Worm (Caenorhabditis elegans) whole organism, mixed stage, embryonic: Measurements from ENCODE around the gene C36C9.12.

Experiments used
- M03D4.4 ChIP-seq: sonication (generic microtip); optimal IDR thresholded peaks from 2 replicates; lab custom pipeline; 2017; ENCODE audit warnings: mild to moderate bottlenecking, missing genetic modification characterization, missing compliant biosample characterization
- ceh-39 ChIP-seq: fragments of 150-350 bp; optimal IDR thresholded peaks from 2 replicates; lab custom pipeline; 2014; ENCODE audit warnings: missing biosample characterization, missing genetic modification characterization
- ceh-43 ChIP-seq: fragments of 200-800 bp; sonication (Bioruptor generic); optimal IDR thresholded peaks from 2 replicates; lab custom pipeline; 2018; ENCODE audit warnings: mild to moderate bottlenecking, missing genetic modification characterization, moderate library complexity, missing compliant biosample characterization
- ceh-83 ChIP-seq: fragments of 200-800 bp; sonication (Bioruptor generic); optimal IDR thresholded peaks from 2 replicates; lab custom pipeline; 2018; ENCODE audit warnings: mild to moderate bottlenecking, missing genetic modification characterization, missing compliant biosample characterization
- ces-1 ChIP-seq: fragments of 150-350 bp; optimal IDR thresholded peaks from 2 replicates; lab custom pipeline; 2014; ENCODE audit warnings: missing biosample characterization, missing genetic modification reagents, missing genetic modification characterization
- cnd-1 ChIP-seq: fragments of 200-800 bp; sonication (Bioruptor generic); optimal IDR thresholded peaks from 2 replicates; lab custom pipeline; 2018; ENCODE audit warnings: mild to moderate bottlenecking, missing genetic modification characterization, missing compliant biosample characterization
- drap-1 ChIP-seq: fragments of 200-800 bp; sonication (Bioruptor generic); optimal IDR thresholded peaks from 3 replicates; lab custom pipeline; 2018; ENCODE audit warnings: mild to moderate bottlenecking, missing genetic modification characterization, missing compliant biosample characterization
- hlh-1 ChIP-seq: fragments of 150-350 bp; optimal IDR thresholded peaks from 2 replicates; lab custom pipeline; 2014; ENCODE audit warnings: missing biosample characterization, missing genetic modification reagents, missing genetic modification characterization
- lin-32 ChIP-seq: fragments of 200-800 bp; sonication (Bioruptor generic); optimal IDR thresholded peaks from 2 replicates; lab custom pipeline; 2018; ENCODE audit warnings: mild to moderate bottlenecking, missing genetic modification characterization, missing compliant biosample characterization
- mep-1 ChIP-seq: fragments of 150-350 bp; optimal IDR thresholded peaks from 2 replicates; lab custom pipeline; 2017; ENCODE audit warnings: missing biosample characterization, missing genetic modification reagents, missing genetic modification characterization, inconsistent platforms
- mls-2 ChIP-seq: sonication (generic microtip); optimal IDR thresholded peaks from 2 replicates; lab custom pipeline; 2016; ENCODE audit warnings: mild to moderate bottlenecking, missing genetic modification characterization, moderate library complexity, missing compliant biosample characterization
- nhr-12 ChIP-seq: fragments of 150-350 bp; optimal IDR thresholded peaks from 2 replicates; lab custom pipeline; 2014; ENCODE audit warnings: missing biosample characterization, missing genetic modification characterization
- nhr-237 ChIP-seq: fragments of 150-350 bp; optimal IDR thresholded peaks from 2 replicates; lab custom pipeline; 2014; ENCODE audit warnings: missing biosample characterization, missing genetic modification characterization
- nhr-76 ChIP-seq: sonication (generic microtip); optimal IDR thresholded peaks from 2 replicates; lab custom pipeline; 2017; ENCODE audit warnings: missing biosample characterization, missing genetic modification characterization
- sem-2 ChIP-seq: fragments of 200-800 bp; sonication (Bioruptor generic); optimal IDR thresholded peaks from 2 replicates; lab custom pipeline; 2018; ENCODE audit warnings: mild to moderate bottlenecking, missing genetic modification characterization, missing compliant biosample characterization
- sptf-1 ChIP-seq: sonication (generic microtip); optimal IDR thresholded peaks from 2 replicates; lab custom pipeline; 2017; ENCODE audit warnings: mild to moderate bottlenecking, missing genetic modification characterization, moderate library complexity, missing compliant biosample characterization
- unc-120 ChIP-seq: sonication (generic microtip); optimal IDR thresholded peaks from 2 replicates; lab custom pipeline; 2017; ENCODE audit warnings: missing genetic modification characterization, missing compliant biosample characterization; ENCODE audit not compliant: poor library complexity, severe bottlenecking
- unc-39 ChIP-seq: fragments of 150-350 bp; optimal IDR thresholded peaks from 2 replicates; lab custom pipeline; 2014; ENCODE audit warnings: missing biosample characterization, missing genetic modification characterization
- unc-62 ChIP-seq: fragments of 150-350 bp; optimal IDR thresholded peaks from 2 replicates; lab custom pipeline; 2014; ENCODE audit warnings: missing biosample characterization, missing genetic modification reagents, missing genetic modification characterization
- zip-8 ChIP-seq: fragments of 150-350 bp; optimal IDR thresholded peaks from 2 replicates; lab custom pipeline; 2014; ENCODE audit warnings: missing biosample characterization, missing genetic modification characterization
- ztf-11 ChIP-seq: fragments of 150-350 bp; optimal IDR thresholded peaks from 2 replicates; lab custom pipeline; 2014; ENCODE audit warnings: missing biosample characterization, missing genetic modification characterization

Gene C36C9.12

DNA sequence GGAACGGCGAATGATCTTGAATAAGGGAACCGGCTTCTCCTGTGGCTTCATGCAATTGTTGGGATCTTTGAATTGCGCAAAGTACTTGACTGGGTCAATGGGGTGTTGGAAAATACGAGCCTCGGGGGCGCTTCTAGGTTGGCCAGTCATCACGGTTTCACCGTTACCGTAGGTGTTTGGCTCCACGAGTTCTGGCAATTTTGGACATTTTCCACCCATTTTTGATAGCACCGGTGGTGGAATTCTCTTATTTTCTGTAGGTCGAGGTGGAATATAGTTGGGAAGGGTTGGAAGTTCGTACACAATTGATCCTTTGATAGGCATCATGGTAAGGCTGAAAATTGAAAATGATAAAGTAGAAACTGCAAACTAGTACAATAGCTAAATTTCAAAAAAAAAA lies 38.2 kb downstream of the C36C9.12 start, which contains the start of gene ZK380.4:
Gene ZK380.4, minus strand, starts transcription at position 327 of the 400 bp plus-strand sequence.
- TF ChIP-seq ceh-43 (no peak), hlh-1 (tag; lab: Kevin White, UChicago) (no peak), lin-32 (GFP tag; lab: Kevin White, UChicago) (no peak), cnd-1 (tag; lab: Kevin White, UChicago) (no peak), nhr-76 (tag; lab: Kevin White, UChicago) (no peak), sptf-1 (tag; lab: Kevin White, UChicago) (no peak), M03D4.4 (tag; lab: Kevin White, UChicago) (no peak), unc-39 (no peak), ztf-11 (tag; lab: Kevin White, UChicago) (no peak), drap-1 (GFP tag; lab: Kevin White, UChicago) (no peak), ceh-39 (tag; lab: Kevin White, UChicago) (no peak), nhr-12 (tag; lab: Kevin White, UChicago) (no peak), sem-2 (GFP tag; lab: Kevin White, UChicago) (no peak), mep-1 (tag; lab: Kevin White, UChicago) (no peak)

DNA sequence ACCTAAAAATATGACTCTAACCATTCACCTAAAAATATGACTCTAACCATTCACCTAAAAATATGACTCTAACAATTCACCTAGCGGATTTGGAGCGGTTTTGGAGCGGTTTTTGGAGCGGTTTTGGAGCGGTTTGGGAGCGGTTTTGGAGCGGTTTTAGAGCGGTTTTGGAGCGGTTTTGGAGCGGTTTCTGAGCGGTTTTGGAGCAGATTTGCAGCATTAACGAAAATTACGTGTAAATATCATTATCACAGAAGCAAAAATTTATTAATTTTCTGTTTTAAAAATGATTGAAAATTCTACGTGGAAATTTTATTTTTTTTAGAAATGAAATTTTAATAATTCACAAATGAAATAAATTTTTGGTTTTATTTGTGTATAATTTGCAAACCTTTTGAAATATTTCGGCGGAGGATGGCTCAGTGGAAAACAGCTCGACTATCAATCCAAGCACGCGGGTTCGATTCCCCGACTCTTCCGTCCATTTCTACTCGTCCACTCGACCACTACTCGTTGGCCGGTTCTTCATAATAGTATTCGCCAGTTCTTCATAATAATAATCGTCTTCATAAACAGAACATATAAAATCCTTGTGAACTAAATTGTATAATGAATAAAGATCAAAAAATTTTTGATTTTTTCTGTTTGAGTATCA lies 46.3 kb downstream of the C36C9.12 start:
- TF ChIP-seq ceh-39 (tag; lab: Kevin White, UChicago) (no peak), unc-120 (tag; lab: Kevin White, UChicago) (no peak), zip-8 (no peak), ces-1 (GFP tag; lab: Kevin White, UChicago) (no peak), unc-62 (GFP tag; lab: Kevin White, UChicago) (no peak), nhr-12 (tag; lab: Kevin White, UChicago) (no peak), mls-2 (tag; lab: Kevin White, UChicago) (no peak), nhr-237 (tag; lab: Kevin White, UChicago) (no peak), ceh-43 (no peak), ceh-83 (no peak)
- TF ChIP-seq, all 35 proteins: peak for 0
